Worm (Caenorhabditis elegans): ENCODE data around the gene aars-1.
"Not testable (repeated sequence)": the region's sequence is repeated elsewhere in the genome, so short reads cannot be mapped to it uniquely, and the experiment has no call there.

The aars-1 gene

ce11 chrII:11450882-11451281 is 13.4 kb downstream of the aars-1 start:
- TF ChIP-seq T22C8.4 (GFP tag; IDR thresholded peaks at IDR 0.05) (no peak), ref-1 (GFP tag; conservative IDR thresholded peaks at IDR 0.05) (no peak), ztf-29 (GFP tag; IDR thresholded peaks at IDR 0.05) (no peak), med-1 (GFP tag; optimal IDR thresholded peaks at IDR 0.05; ENCODE audit: insufficient read depth) (no peak)

- TF ChIP-seq tab-1 (GFP tag; IDR thresholded peaks at IDR 0.05) (no peak), flt-1 (GFP tag; IDR thresholded peaks at IDR 0.05) (no peak)
Observed at ce11 chrII:11448753-11449152, 15.5 kb downstream of the aars-1 start, which contains the start of gene W02B12.1. W02B12.1 (plus strand) TSS chrII:11449021.

- TF ChIP-seq klf-2 (GFP tag; conservative IDR thresholded peaks at IDR 0.05) = no peak
- no peak for TF ChIP-seq flt-1 (GFP tag; IDR thresholded peaks at IDR 0.05)
- no peak for TF ChIP-seq med-1 (GFP tag; optimal IDR thresholded peaks at IDR 0.05; ENCODE audit: insufficient read depth)
- TF ChIP-seq tab-1 (GFP tag; IDR thresholded peaks at IDR 0.05) = no peak
- no peak for TF ChIP-seq T22C8.4 (GFP tag; IDR thresholded peaks at IDR 0.05)
- no peak for TF ChIP-seq cog-1 (tag; optimal IDR thresholded peaks at IDR 0.05)
- no peak for TF ChIP-seq ztf-23 (GFP tag; IDR thresholded peaks at IDR 0.05)
- no peak for TF ChIP-seq ref-1 (GFP tag; conservative IDR thresholded peaks at IDR 0.05)
- TF ChIP-seq ztf-29 (GFP tag; IDR thresholded peaks at IDR 0.05) = no peak
Observed at ce11 chrII:11444973-11445372, 19.3 kb downstream of the aars-1 start, which contains the start of gene W02B12.13. W02B12.13 (plus strand) TSS chrII:11445273.

ce11 chrII:11443862-11444261 is 20.4 kb downstream of the aars-1 start, which contains the start of gene adbp-1:
adbp-1 (plus strand) TSS chrII:11444162.
- no peak for TF ChIP-seq ref-1 (GFP tag; conservative IDR thresholded peaks at IDR 0.05)
- TF ChIP-seq med-1 (GFP tag; optimal IDR thresholded peaks at IDR 0.05; ENCODE audit: insufficient read depth) = no peak
- TF ChIP-seq T22C8.4 (GFP tag; IDR thresholded peaks at IDR 0.05) = no peak
- no peak for TF ChIP-seq tab-1 (GFP tag; IDR thresholded peaks at IDR 0.05)
- TF ChIP-seq ztf-23 (GFP tag; IDR thresholded peaks at IDR 0.05) = no peak
- no peak for TF ChIP-seq cog-1 (tag; optimal IDR thresholded peaks at IDR 0.05)
- no peak for TF ChIP-seq ztf-29 (GFP tag; IDR thresholded peaks at IDR 0.05)
- no peak for TF ChIP-seq flt-1 (GFP tag; IDR thresholded peaks at IDR 0.05)
- TF ChIP-seq klf-2 (GFP tag; conservative IDR thresholded peaks at IDR 0.05) = no peak

- TF ChIP-seq T22C8.4 (GFP tag; IDR thresholded peaks at IDR 0.05) (no peak), klf-2 (GFP tag; conservative IDR thresholded peaks at IDR 0.05) (no peak), ref-1 (GFP tag; conservative IDR thresholded peaks at IDR 0.05) (no peak), med-1 (GFP tag; optimal IDR thresholded peaks at IDR 0.05; ENCODE audit: insufficient read depth) (no peak), ztf-29 (GFP tag; IDR thresholded peaks at IDR 0.05) (no peak)
Observed at ce11 chrII:11443128-11443527, 21.2 kb downstream of the aars-1 start.

- not testable (repeated sequence) for TF ChIP-seq tab-1 (GFP tag; IDR thresholded peaks at IDR 0.05); T22C8.4 (GFP tag; IDR thresholded peaks at IDR 0.05); ref-1 (GFP tag; conservative IDR thresholded peaks at IDR 0.05)
Observed at ce11 chrII:11442425-11442824, 21.9 kb downstream of the aars-1 start, which contains the start of gene ebp-2. ebp-2 (plus strand) TSS chrII:11442725.

- TF ChIP-seq cog-1 (tag; optimal IDR thresholded peaks at IDR 0.05) (peak; percentile 16), ztf-29 (GFP tag; IDR thresholded peaks at IDR 0.05) (no peak)
Observed at ce11 chrII:11440265-11440664, 24.0 kb downstream of the aars-1 start, which contains the start of gene VW02B12L.2. VW02B12L.2 (minus strand) TSS chrII:11440329.

ce11 chrII:11438417-11438816 is 25.9 kb downstream of the aars-1 start, which contains the start of gene vha-6:
vha-6 (minus strand) TSS chrII:11438452.
- TF ChIP-seq flt-1 (GFP tag; IDR thresholded peaks at IDR 0.05) = no peak
- no peak for TF ChIP-seq klf-2 (GFP tag; conservative IDR thresholded peaks at IDR 0.05)
- no peak for TF ChIP-seq ref-1 (GFP tag; conservative IDR thresholded peaks at IDR 0.05)
- no peak for TF ChIP-seq ztf-29 (GFP tag; IDR thresholded peaks at IDR 0.05)
- no peak for TF ChIP-seq med-1 (GFP tag; optimal IDR thresholded peaks at IDR 0.05; ENCODE audit: insufficient read depth)
- no peak for TF ChIP-seq ztf-23 (GFP tag; IDR thresholded peaks at IDR 0.05)
- TF ChIP-seq tab-1 (GFP tag; IDR thresholded peaks at IDR 0.05) = no peak
- TF ChIP-seq cog-1 (tag; optimal IDR thresholded peaks at IDR 0.05) = no peak
- TF ChIP-seq T22C8.4 (GFP tag; IDR thresholded peaks at IDR 0.05) = no peak

ce11 chrII:11433942-11434341 is 30.4 kb downstream of the aars-1 start, which contains the start of gene C05D12.5:
C05D12.5 (plus strand) TSS chrII:11434242.
- no peak for TF ChIP-seq T22C8.4 (GFP tag; IDR thresholded peaks at IDR 0.05)
- TF ChIP-seq ztf-23 (GFP tag; IDR thresholded peaks at IDR 0.05) = no peak
- no peak for TF ChIP-seq ref-1 (GFP tag; conservative IDR thresholded peaks at IDR 0.05)

- TF ChIP-seq ztf-29 (GFP tag; IDR thresholded peaks at IDR 0.05) (no peak), cog-1 (tag; optimal IDR thresholded peaks at IDR 0.05) (no peak), T22C8.4 (GFP tag; IDR thresholded peaks at IDR 0.05) (no peak), klf-2 (GFP tag; conservative IDR thresholded peaks at IDR 0.05) (no peak), med-1 (GFP tag; optimal IDR thresholded peaks at IDR 0.05; ENCODE audit: insufficient read depth) (no peak), ztf-23 (GFP tag; IDR thresholded peaks at IDR 0.05) (no peak), ref-1 (GFP tag; conservative IDR thresholded peaks at IDR 0.05) (no peak), flt-1 (GFP tag; IDR thresholded peaks at IDR 0.05) (no peak), tab-1 (GFP tag; IDR thresholded peaks at IDR 0.05) (no peak)
Observed at ce11 chrII:11431584-11431983, 32.7 kb downstream of the aars-1 start, which contains the start of gene C05D12.4. C05D12.4 (plus strand) TSS chrII:11431884.

ce11 chrII:11428599-11428998 is 35.7 kb downstream of the aars-1 start:
- TF ChIP-seq flt-1 (GFP tag; IDR thresholded peaks at IDR 0.05) (no peak), klf-2 (GFP tag; conservative IDR thresholded peaks at IDR 0.05) (no peak), med-1 (GFP tag; optimal IDR thresholded peaks at IDR 0.05; ENCODE audit: insufficient read depth) (no peak), tab-1 (GFP tag; IDR thresholded peaks at IDR 0.05) (no peak), T22C8.4 (GFP tag; IDR thresholded peaks at IDR 0.05) (no peak), cog-1 (tag; optimal IDR thresholded peaks at IDR 0.05) (no peak), ztf-23 (GFP tag; IDR thresholded peaks at IDR 0.05) (no peak), ref-1 (GFP tag; conservative IDR thresholded peaks at IDR 0.05) (no peak), ztf-29 (GFP tag; IDR thresholded peaks at IDR 0.05) (no peak)

All from whole organism, midembryonic.